Worm (Caenorhabditis elegans) whole organism, L1 larva: ENCODE results near the gene ZC262.4.
A peak's percentile ranks its signal among the peaks of the same experiment; 100 is the strongest.

ENCODE experiments used
- C04F5.9 ChIP-seq: sonication (generic microtip); optimal IDR thresholded peaks from 2 replicates; lab custom pipeline; 2016; ENCODE audit warnings: missing genetic modification characterization, missing compliant biosample characterization
- C16A3.4 ChIP-seq: fragments of 150-350 bp; optimal IDR thresholded peaks from 2 replicates; lab custom pipeline; 2014; ENCODE audit warnings: missing biosample characterization, missing genetic modification characterization
- C34B4.2 ChIP-seq: sonication (generic microtip); optimal IDR thresholded peaks from 2 replicates; lab custom pipeline; 2017; ENCODE audit warnings: mild to moderate bottlenecking, missing genetic modification characterization, missing compliant biosample characterization
- F16B12.6 ChIP-seq: fragments of 150-350 bp; optimal IDR thresholded peaks from 2 replicates; lab custom pipeline; 2014; ENCODE audit warnings: missing biosample characterization, missing genetic modification characterization
- ceh-63 ChIP-seq: fragments of 200-800 bp; sonication (Bioruptor generic); optimal IDR thresholded peaks from 2 replicates; lab custom pipeline; 2018; ENCODE audit warnings: mild to moderate bottlenecking, missing genetic modification characterization, missing compliant biosample characterization
- ceh-82 ChIP-seq, 3 experiments: fragments of 150-350 bp in 1 of 3; sonication (generic microtip) in 2 of 3; optimal IDR thresholded peaks; 2 replicates each; lab custom pipeline; 2014 to 2017; ENCODE audit warnings: missing biosample characterization in 3 of 3, missing genetic modification characterization in 3 of 3
- ceh-88 ChIP-seq: fragments of 200-800 bp; sonication (Bioruptor generic); IDR thresholded peaks from 2 replicates; pipeline ENCODE4 v1.3.6; 2022; ENCODE audit warnings: missing genetic modification characterization, missing compliant biosample characterization
- ceh-90 ChIP-seq: sonication (generic microtip); optimal IDR thresholded peaks from 2 replicates; lab custom pipeline; 2016; ENCODE audit warnings: missing genetic modification characterization, missing compliant biosample characterization
- dpl-1 ChIP-seq, 3 experiments: fragments of 150-350 bp in 2 of 3; sonication (generic microtip) in 1 of 3; optimal IDR thresholded peaks; 2 replicates each; lab custom pipeline; 2014 to 2017; ENCODE audit warnings: missing biosample characterization in 3 of 3, missing genetic modification characterization in 3 of 3, missing genetic modification reagents in 3 of 3
- dsc-1 ChIP-seq: sonication (generic microtip); optimal IDR thresholded peaks from 2 replicates; lab custom pipeline; 2016; ENCODE audit warnings: mild to moderate bottlenecking, missing genetic modification characterization, missing compliant biosample characterization
- efl-1 ChIP-seq, 4 experiments: fragments of 150-350 bp; optimal IDR thresholded peaks in 3 of 4; peaks in 1 of 4; 1 replicate in 1 of 4; 2 replicates in 3 of 4; lab custom pipeline; 2014; ENCODE audit warnings: missing biosample characterization in 2 of 4, missing genetic modification characterization in 2 of 4, missing genetic modification reagents in 2 of 4
- egl-27 ChIP-seq, 2 experiments: fragments of 150-350 bp in 1 of 2; sonication (generic microtip); optimal IDR thresholded peaks; 3 replicates each; lab custom pipeline; 2017 to 2018; ENCODE audit warnings: missing biosample characterization in 2 of 2, missing genetic modification characterization in 2 of 2, missing genetic modification reagents in 2 of 2
- elt-2 ChIP-seq: sonication (generic microtip); optimal IDR thresholded peaks from 2 replicates; lab custom pipeline; 2016; ENCODE audit warnings: missing genetic modification characterization, mild to moderate bottlenecking, inconsistent platforms, missing compliant biosample characterization, missing genetic modification reagents
- ets-5 ChIP-seq: fragments of 200-800 bp; sonication (Bioruptor generic); IDR thresholded peaks from 2 replicates; pipeline ENCODE4 v1.3.6; 2022; ENCODE audit warnings: missing genetic modification characterization, missing compliant biosample characterization
- fkh-10 ChIP-seq: sonication (generic microtip); optimal IDR thresholded peaks from 2 replicates; lab custom pipeline; 2017; ENCODE audit warnings: missing biosample characterization, missing genetic modification reagents, missing genetic modification characterization
- fkh-4 ChIP-seq: sonication (generic microtip); optimal IDR thresholded peaks from 2 replicates; lab custom pipeline; 2016; ENCODE audit warnings: missing compliant biosample characterization, missing genetic modification characterization, borderline replicate concordance
- fkh-8 ChIP-seq: sonication (generic microtip); optimal IDR thresholded peaks from 2 replicates; lab custom pipeline; 2016; ENCODE audit warnings: mild to moderate bottlenecking, missing genetic modification characterization, missing compliant biosample characterization
- fos-1 ChIP-seq: fragments of 150-350 bp; optimal IDR thresholded peaks from 2 replicates; lab custom pipeline; 2014; ENCODE audit warnings: missing biosample characterization, missing genetic modification characterization
- irx-1 ChIP-seq: sonication (generic microtip); optimal IDR thresholded peaks from 2 replicates; lab custom pipeline; 2016; ENCODE audit warnings: missing genetic modification characterization, missing compliant biosample characterization
- jun-1 ChIP-seq: fragments of 150-350 bp; optimal IDR thresholded peaks from 2 replicates; lab custom pipeline; 2014; ENCODE audit warnings: missing biosample characterization, missing genetic modification reagents, missing genetic modification characterization
- lin-13 ChIP-seq: fragments of 150-350 bp; optimal IDR thresholded peaks from 2 replicates; lab custom pipeline; 2014; ENCODE audit warnings: missing biosample characterization, missing genetic modification reagents, missing genetic modification characterization
- lin-15B ChIP-seq: fragments of 150-350 bp; sonication (generic microtip); optimal IDR thresholded peaks from 3 replicates; lab custom pipeline; 2014; ENCODE audit warnings: missing biosample characterization, missing genetic modification characterization
- lin-35 ChIP-seq, 2 experiments: fragments of 150-350 bp; optimal IDR thresholded peaks; 2 replicates each; lab custom pipeline; 2014; ENCODE audit warnings: missing biosample characterization in 2 of 2, missing genetic modification characterization in 2 of 2, missing genetic modification reagents in 2 of 2
- lsy-2 ChIP-seq, 2 experiments: fragments of 150-350 bp; optimal IDR thresholded peaks; 2 replicates each; lab custom pipeline; 2014; ENCODE audit warnings: missing biosample characterization in 2 of 2, missing genetic modification characterization in 2 of 2
- nhr-19 ChIP-seq: fragments of 200-800 bp; sonication (Bioruptor generic); conservative IDR thresholded peaks from 2 replicates; pipeline ENCODE4 v1.3.6; 2022; ENCODE audit warnings: missing genetic modification characterization, missing compliant biosample characterization
- nhr-20 ChIP-seq: sonication (generic microtip); optimal IDR thresholded peaks from 2 replicates; lab custom pipeline; 2016; ENCODE audit warnings: mild to moderate bottlenecking, missing genetic modification characterization, missing compliant biosample characterization
- nhr-237 ChIP-seq: fragments of 150-350 bp; optimal IDR thresholded peaks from 2 replicates; lab custom pipeline; 2014; ENCODE audit warnings: missing biosample characterization, missing genetic modification characterization
- nhr-28 ChIP-seq: fragments of 150-350 bp; optimal IDR thresholded peaks from 2 replicates; lab custom pipeline; 2014; ENCODE audit warnings: missing biosample characterization, missing genetic modification characterization
- nhr-71 ChIP-seq: sonication (generic microtip); optimal IDR thresholded peaks from 2 replicates; lab custom pipeline; 2016; ENCODE audit warnings: mild to moderate bottlenecking, missing genetic modification characterization, moderate library complexity, missing compliant biosample characterization
- nhr-77 ChIP-seq: fragments of 150-350 bp; optimal IDR thresholded peaks from 2 replicates; lab custom pipeline; 2014; ENCODE audit warnings: missing biosample characterization, missing genetic modification characterization
- nhr-84 ChIP-seq: sonication (generic microtip); optimal IDR thresholded peaks from 2 replicates; lab custom pipeline; 2017; ENCODE audit warnings: missing biosample characterization, missing genetic modification characterization
- nhr-85 ChIP-seq: sonication (generic microtip); peaks from one replicate; lab custom pipeline; 2016; ENCODE audit warnings: missing genetic modification characterization, inconsistent platforms, missing compliant biosample characterization
- nhr-90 ChIP-seq: sonication (generic microtip); optimal IDR thresholded peaks from 2 replicates; lab custom pipeline; 2016; ENCODE audit warnings: mild to moderate bottlenecking, missing genetic modification characterization, missing compliant biosample characterization; ENCODE audit not compliant: poor library complexity
- pag-3 ChIP-seq: sonication (generic microtip); optimal IDR thresholded peaks from 2 replicates; lab custom pipeline; 2017; ENCODE audit warnings: missing genetic modification characterization, mild to moderate bottlenecking, missing compliant biosample characterization, antibody characterized with exemption, borderline replicate concordance; ENCODE audit not compliant: insufficient read depth
- pax-3 ChIP-seq: fragments of 200-800 bp; sonication (Bioruptor generic); optimal IDR thresholded peaks from 2 replicates; lab custom pipeline; 2018; ENCODE audit warnings: mild to moderate bottlenecking, missing genetic modification characterization, moderate library complexity, missing compliant biosample characterization
- pqm-1 ChIP-seq: sonication (generic microtip); optimal IDR thresholded peaks from 3 replicates; lab custom pipeline; 2017; ENCODE audit warnings: missing biosample characterization, missing genetic modification characterization
- rnt-1 ChIP-seq: sonication (generic microtip); optimal IDR thresholded peaks from 2 replicates; lab custom pipeline; 2016; ENCODE audit warnings: mild to moderate bottlenecking, missing genetic modification characterization, moderate library complexity, missing compliant biosample characterization
- skn-1 ChIP-seq: fragments of 150-350 bp; optimal IDR thresholded peaks from 2 replicates; lab custom pipeline; 2014; ENCODE audit warnings: missing biosample characterization, missing genetic modification characterization
- sup-37 ChIP-seq: fragments of 200-800 bp; sonication (Bioruptor generic); optimal IDR thresholded peaks from 2 replicates; lab custom pipeline; 2018; ENCODE audit warnings: mild to moderate bottlenecking, missing genetic modification characterization, missing compliant biosample characterization
- tbx-2 ChIP-seq: sonication (generic microtip); optimal IDR thresholded peaks from 2 replicates; lab custom pipeline; 2016; ENCODE audit warnings: missing genetic modification characterization, missing compliant biosample characterization
- tlp-1 ChIP-seq: fragments of 150-350 bp; optimal IDR thresholded peaks from 2 replicates; lab custom pipeline; 2014; ENCODE audit warnings: missing biosample characterization, missing genetic modification characterization
- unc-30 ChIP-seq: sonication (generic microtip); optimal IDR thresholded peaks from 2 replicates; lab custom pipeline; 2017; ENCODE audit warnings: missing biosample characterization, missing genetic modification characterization
- unc-62 ChIP-seq: fragments of 150-350 bp; optimal IDR thresholded peaks from 2 replicates; lab custom pipeline; 2014; ENCODE audit warnings: missing biosample characterization, missing genetic modification reagents, missing genetic modification characterization
- unc-86 ChIP-seq: sonication (generic microtip); optimal IDR thresholded peaks from 2 replicates; lab custom pipeline; 2016; ENCODE audit warnings: missing genetic modification characterization, missing compliant biosample characterization
- vab-15 ChIP-seq: sonication (generic microtip); optimal IDR thresholded peaks from 2 replicates; lab custom pipeline; 2017; ENCODE audit warnings: missing genotype, mild to moderate bottlenecking, missing genetic modification characterization, missing compliant biosample characterization
- xbp-1 ChIP-seq: sonication (generic microtip); optimal IDR thresholded peaks from 2 replicates; lab custom pipeline; 2016; ENCODE audit warnings: missing genetic modification characterization, missing compliant biosample characterization
- zag-1 ChIP-seq: fragments of 150-350 bp; optimal IDR thresholded peaks from 2 replicates; lab custom pipeline; 2014; ENCODE audit warnings: missing biosample characterization, missing genetic modification characterization
- zip-4 ChIP-seq: fragments of 200-800 bp; sonication (Bioruptor generic); optimal IDR thresholded peaks from 2 replicates; lab custom pipeline; 2018; ENCODE audit warnings: mild to moderate bottlenecking, missing genetic modification characterization, moderate library complexity, missing compliant biosample characterization

The ZC262.4 gene

ce11 chrIII:8358213-8358672, 23.9 kb upstream of the ZC262.4 start, which contains the start of the genes R05D3.8 and rfp-1 (continued):
- peak; percentile 89 to 92 for TF ChIP-seq efl-1 (optimal IDR thresholded peaks at IDR 0.05; lab: Kevin White, UChicago)
- peak; percentile 80 to 97 for TF ChIP-seq efl-1 (GFP tag; optimal IDR thresholded peaks at IDR 0.05 in 1 of 2; lab: Kevin White, UChicago)
- peak; percentile 88 for TF ChIP-seq nhr-85 (tag; lab: Kevin White, UChicago)
- TF ChIP-seq ets-5 (GFP tag; lab: Robert Waterston, UW), result no peak
- TF ChIP-seq tbx-2 (tag; lab: Kevin White, UChicago), result peak; percentile 76
- TF ChIP-seq jun-1 (tag; lab: Kevin White, UChicago), result no peak
- no peak for TF ChIP-seq unc-62 (GFP tag; lab: Kevin White, UChicago)
- TF ChIP-seq vab-15 (tag; lab: Kevin White, UChicago), result peak; percentile 32
- peak; percentile 68 for TF ChIP-seq nhr-19 (GFP tag; lab: Robert Waterston, UW)
- no peak for TF ChIP-seq nhr-28
- TF ChIP-seq ceh-63, result no peak
- peak; percentile 79 for TF ChIP-seq rnt-1 (tag; lab: Kevin White, UChicago)
- peak; percentile 73 for TF ChIP-seq lin-13 (GFP tag; lab: Kevin White, UChicago)
- no peak for TF ChIP-seq zip-4
- TF ChIP-seq fkh-4, result no peak
- TF ChIP-seq ceh-88, result 0 out of 2 replicates have a peak, but pooled peaks have one; percentile 36
- peak; percentile 82 for TF ChIP-seq fos-1 (tag; lab: Kevin White, UChicago)
- TF ChIP-seq skn-1 (tag; lab: Kevin White, UChicago), result peak; percentile 59
- peak; percentile 91 for TF ChIP-seq C16A3.4
- TF ChIP-seq nhr-71 (tag; lab: Kevin White, UChicago), result peak; percentile 85
- TF ChIP-seq sup-37 (GFP tag; lab: Kevin White, UChicago), result no peak
- peak; percentile 63 for TF ChIP-seq unc-86
- peak; percentile 52 for TF ChIP-seq dsc-1
- peak; percentile 58 to 88 (median 61) for TF ChIP-seq ceh-82 (tag; optimal IDR thresholded peaks at IDR 0.05; lab: Kevin White, UChicago)
- TF ChIP-seq F16B12.6 (tag; lab: Kevin White, UChicago), result peak; percentile 53
- TF ChIP-seq egl-27 (tag; optimal IDR thresholded peaks at IDR 0.05; lab: Kevin White, UChicago), result no peak
- peak; percentile 36 for TF ChIP-seq nhr-237 (tag; lab: Kevin White, UChicago)
- TF ChIP-seq lsy-2 (tag; optimal IDR thresholded peaks at IDR 0.05; lab: Kevin White, UChicago), result peak; percentile 98 to 99

DNA sequence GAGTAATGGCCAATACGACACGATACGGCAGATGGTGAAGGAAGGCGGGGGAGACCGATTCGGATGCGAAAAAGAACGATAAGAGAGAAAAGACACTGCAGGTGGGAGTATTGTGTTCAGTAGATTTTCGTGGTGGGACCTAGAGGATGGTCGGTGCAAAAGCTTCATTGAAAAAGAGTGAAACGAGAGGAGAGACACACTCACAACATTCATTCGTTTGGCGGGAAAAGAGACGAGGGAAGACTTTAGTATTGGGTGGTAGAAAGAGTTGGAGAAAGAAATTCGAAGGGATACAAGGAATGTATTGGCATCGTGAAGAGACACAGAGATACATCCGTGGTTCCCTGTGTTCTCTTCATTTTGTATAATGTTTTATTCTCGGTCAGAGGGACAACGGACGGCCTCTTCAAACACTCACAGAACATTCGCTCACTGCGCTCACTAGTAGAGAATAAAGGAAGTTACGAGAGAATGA, 22.1 kb upstream of the ZC262.4 start:
- TF ChIP-seq nhr-20 (tag; lab: Kevin White, UChicago), result peak; percentile 88
- no peak for TF ChIP-seq pqm-1 (tag; lab: Kevin White, UChicago)
- peak; percentile 61 to 80 for TF ChIP-seq lin-35 (GFP tag; optimal IDR thresholded peaks at IDR 0.05; lab: Kevin White, UChicago)
- peak; percentile 75 for TF ChIP-seq nhr-19 (GFP tag; lab: Robert Waterston, UW)
- TF ChIP-seq lsy-2 (tag; optimal IDR thresholded peaks at IDR 0.05; lab: Kevin White, UChicago), result peak; percentile 74 to 93
- TF ChIP-seq tbx-2 (tag; lab: Kevin White, UChicago), result peak; percentile 74
- TF ChIP-seq fkh-4, result no peak
- TF ChIP-seq unc-86, result peak; percentile 69
- TF ChIP-seq pax-3, result no peak
- no peak for TF ChIP-seq ceh-88
- TF ChIP-seq C34B4.2 (tag; lab: Kevin White, UChicago), result no peak
- peak; percentile 80 for TF ChIP-seq fkh-8 (tag; lab: Kevin White, UChicago)
- peak; percentile 69 for TF ChIP-seq C16A3.4
- peak; percentile 53 for TF ChIP-seq irx-1 (tag; lab: Kevin White, UChicago)
- TF ChIP-seq nhr-84 (tag; lab: Kevin White, UChicago), result no peak
- TF ChIP-seq F16B12.6 (tag; lab: Kevin White, UChicago), result peak; percentile 16
- peak; percentile 46 for TF ChIP-seq lin-15B (tag; lab: Kevin White, UChicago)
- TF ChIP-seq zag-1 (tag; lab: Kevin White, UChicago), result peak; percentile 3
- TF ChIP-seq efl-1 (optimal IDR thresholded peaks at IDR 0.05; lab: Kevin White, UChicago), result peak; percentile 72 to 85
- peak; percentile 53 to 54 for TF ChIP-seq efl-1 (GFP tag; optimal IDR thresholded peaks at IDR 0.05 in 1 of 2; lab: Kevin White, UChicago)
- TF ChIP-seq unc-30 (tag; lab: Kevin White, UChicago), result no peak
- peak; percentile 57 for TF ChIP-seq xbp-1 (tag; lab: Kevin White, UChicago)
- TF ChIP-seq unc-62 (GFP tag; lab: Kevin White, UChicago), result no peak
- TF ChIP-seq elt-2 (tag; lab: Kevin White, UChicago), result peak; percentile 2
- TF ChIP-seq nhr-77, result peak; percentile 75
- peak; percentile 63 for TF ChIP-seq nhr-90 (tag; lab: Kevin White, UChicago)
- no peak for TF ChIP-seq pag-3 (tag; lab: Kevin White, UChicago)
- peak; percentile 68 for TF ChIP-seq fkh-10 (GFP tag; lab: Kevin White, UChicago)
- TF ChIP-seq ceh-90, result no peak
- peak; percentile 39 for TF ChIP-seq C04F5.9 (tag; lab: Kevin White, UChicago)
- peak; percentile 47 to 68 (median 55) for TF ChIP-seq dpl-1 (GFP tag; optimal IDR thresholded peaks at IDR 0.05; lab: Kevin White, UChicago)
- TF ChIP-seq tlp-1, result no peak
- no peak for TF ChIP-seq nhr-28
- peak; percentile 56 for TF ChIP-seq lin-13 (GFP tag; lab: Kevin White, UChicago)
